Fruit fly (Drosophila melanogaster): ENCODE data around the gene Sgs8.

Gene Sgs8

DNA sequence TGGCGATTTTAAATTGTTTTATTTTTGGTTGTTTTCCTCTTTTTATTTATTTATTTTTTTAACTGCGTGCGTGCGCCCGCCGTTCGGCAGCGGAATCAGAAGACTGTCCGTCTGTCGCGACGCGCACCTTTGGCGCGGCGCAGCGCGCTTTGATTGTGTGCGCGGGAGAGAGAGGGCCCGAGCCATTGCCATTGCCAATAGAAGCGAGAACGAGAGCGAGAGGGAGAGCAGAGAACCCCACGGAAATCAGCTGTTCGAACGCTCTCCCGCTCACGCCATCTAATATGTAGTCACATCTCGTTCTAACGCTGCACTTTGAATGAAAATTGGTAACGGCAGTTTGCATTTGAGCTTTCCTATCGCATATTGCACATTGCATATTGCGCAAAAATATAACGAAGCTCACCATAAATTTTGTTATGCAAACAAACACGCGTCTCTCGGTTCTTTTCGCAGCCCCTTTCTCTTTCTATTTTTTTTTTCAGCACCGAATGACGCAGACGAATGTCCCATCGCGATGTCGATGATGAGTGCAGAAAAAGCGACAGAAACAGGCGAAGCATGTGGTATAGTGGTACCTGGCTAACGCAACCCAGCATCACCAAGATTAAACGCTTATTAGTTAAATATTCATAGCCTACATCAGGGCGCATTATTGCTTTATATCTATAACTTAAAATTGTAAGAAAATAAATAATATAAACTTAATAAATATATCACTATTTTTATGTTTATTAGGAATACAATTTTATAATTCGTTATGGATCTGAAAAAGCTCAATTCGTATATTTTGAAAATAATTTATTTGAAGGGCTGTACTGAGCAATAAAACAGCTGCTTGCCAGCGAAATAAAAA is 25.4 kb upstream of the Sgs8 start (continued):
- no peak for TF ChIP-seq fd64A (GFP tag; optimal IDR thresholded peaks at IDR 0.05)
- no peak for TF ChIP-seq inv (GFP tag; IDR thresholded peaks at IDR 0.05; ENCODE audit: partially characterized antibody)
- TF ChIP-seq lbe (GFP tag; optimal IDR thresholded peaks at IDR 0.05) = no peak
- TF ChIP-seq dysf (GFP tag; IDR thresholded peaks at IDR 0.05) = peak; percentile 46; the same call in 2 of the 3 replicates
- no peak for TF ChIP-seq unpg (GFP tag; optimal IDR thresholded peaks at IDR 0.05)
- TF ChIP-seq CG15514 (GFP tag; optimal IDR thresholded peaks at IDR 0.05) = no peak
- no peak for TF ChIP-seq MESR4 (GFP tag; optimal IDR thresholded peaks at IDR 0.05)
- TF ChIP-seq BEAF-32 (GFP tag; optimal IDR thresholded peaks at IDR 0.05) = no peak
- no peak for TF ChIP-seq CG16779 (GFP tag; IDR thresholded peaks at IDR 0.05)
- no peak for TF ChIP-seq CTCF (GFP tag; optimal IDR thresholded peaks at IDR 0.05)
- TF ChIP-seq HLHmδ (GFP tag; optimal IDR thresholded peaks at IDR 0.05) = no peak
- no peak for TF ChIP-seq tap (tag; optimal IDR thresholded peaks at IDR 0.05)
- no peak for TF ChIP-seq CG4328 (GFP tag; optimal IDR thresholded peaks at IDR 0.05)
- TF ChIP-seq Awh (GFP tag; IDR thresholded peaks at IDR 0.05) = 0 out of 2 replicates have a peak, but pooled peaks have one; percentile 7
- no peak for TF ChIP-seq gcm (GFP tag; optimal IDR thresholded peaks at IDR 0.05)
- no peak for TF ChIP-seq bowl (GFP tag; IDR thresholded peaks at IDR 0.05)
- no peak for TF ChIP-seq CG6689 (GFP tag; IDR thresholded peaks at IDR 0.05)
- TF ChIP-seq sim (GFP tag; IDR thresholded peaks at IDR 0.05) = no peak
- TF ChIP-seq Oli (tag; optimal IDR thresholded peaks at IDR 0.05) = no peak
- TF ChIP-seq CoRest (tag; optimal IDR thresholded peaks at IDR 0.05) = peak; percentile 54
- TF ChIP-seq CG15269 (tag; optimal IDR thresholded peaks at IDR 0.05) = peak; percentile 51
- no peak for TF ChIP-seq CG14050 (GFP tag; IDR thresholded peaks at IDR 0.05)
- no peak for TF ChIP-seq CG12299 (tag; optimal IDR thresholded peaks at IDR 0.05)
- TF ChIP-seq Ets65A (GFP tag) = no peak
- peak; percentile 55 for TF ChIP-seq CG10543 (GFP tag; optimal IDR thresholded peaks at IDR 0.05)
- no peak for TF ChIP-seq ATbp (GFP tag; optimal IDR thresholded peaks at IDR 0.05)
- no peak for TF ChIP-seq fd102C (GFP tag; optimal IDR thresholded peaks at IDR 0.05)
- no peak for TF ChIP-seq so (GFP tag; IDR thresholded peaks at IDR 0.05)
- TF ChIP-seq maf-S (GFP tag; optimal IDR thresholded peaks at IDR 0.05) = no peak
- no peak for TF ChIP-seq CG10366 (GFP tag; IDR thresholded peaks at IDR 0.05)
- TF ChIP-seq crp (GFP tag; optimal IDR thresholded peaks at IDR 0.05) = peak in 1 of 2 experiments; percentile 80
- no peak for TF ChIP-seq CG3726 (GFP tag; IDR thresholded peaks at IDR 0.05)
- TF ChIP-seq sob (GFP tag; IDR thresholded peaks at IDR 0.05) = no peak
- no peak for TF ChIP-seq dan (GFP tag; IDR thresholded peaks at IDR 0.05)
- TF ChIP-seq CG1529 (GFP tag; optimal IDR thresholded peaks at IDR 0.05) = no peak
- TF ChIP-seq Ptx1 (GFP tag; IDR thresholded peaks at IDR 0.05) = peak; percentile 31; the same call in 1 of the 2 replicates
- TF ChIP-seq ara (GFP tag; IDR thresholded peaks at IDR 0.05) = no peak
- TF ChIP-seq H2.0 (GFP tag; IDR thresholded peaks at IDR 0.05) = no peak
- TF ChIP-seq CG7963 (GFP tag; IDR thresholded peaks at IDR 0.05; ENCODE audit: partially characterized antibody) = no peak
- no peak for TF ChIP-seq dati (GFP tag; IDR thresholded peaks at IDR 0.05)
- TF ChIP-seq CG2678 (tag; optimal IDR thresholded peaks at IDR 0.05) = peak; percentile 60
- TF ChIP-seq org-1 (GFP tag; optimal IDR thresholded peaks at IDR 0.05) = no peak
- no peak for TF ChIP-seq fd96Cb (tag; optimal IDR thresholded peaks at IDR 0.05)
- no peak for TF ChIP-seq CkIIα-i1 (GFP tag; IDR thresholded peaks at IDR 0.05)
- TF ChIP-seq CG3163 (GFP tag; optimal IDR thresholded peaks at IDR 0.05) = no peak
- no peak for TF ChIP-seq pb (GFP tag; optimal IDR thresholded peaks at IDR 0.05)
- TF ChIP-seq Dek (tag; optimal IDR thresholded peaks at IDR 0.05) = peak; percentile 16
- TF ChIP-seq CG14014 (GFP tag; IDR thresholded peaks at IDR 0.05) = peak; percentile 14; the same call in 1 of the 2 replicates
- no peak for TF ChIP-seq CG9817 (tag; optimal IDR thresholded peaks at IDR 0.05)
- 0 out of 3 replicates have a peak, but pooled peaks have one; percentile 25 for TF ChIP-seq tgo (GFP tag; IDR thresholded peaks at IDR 0.05)
